4 fruit fly cellular contexts compared by ENCODE assay signal in the genomic region with DNA sequence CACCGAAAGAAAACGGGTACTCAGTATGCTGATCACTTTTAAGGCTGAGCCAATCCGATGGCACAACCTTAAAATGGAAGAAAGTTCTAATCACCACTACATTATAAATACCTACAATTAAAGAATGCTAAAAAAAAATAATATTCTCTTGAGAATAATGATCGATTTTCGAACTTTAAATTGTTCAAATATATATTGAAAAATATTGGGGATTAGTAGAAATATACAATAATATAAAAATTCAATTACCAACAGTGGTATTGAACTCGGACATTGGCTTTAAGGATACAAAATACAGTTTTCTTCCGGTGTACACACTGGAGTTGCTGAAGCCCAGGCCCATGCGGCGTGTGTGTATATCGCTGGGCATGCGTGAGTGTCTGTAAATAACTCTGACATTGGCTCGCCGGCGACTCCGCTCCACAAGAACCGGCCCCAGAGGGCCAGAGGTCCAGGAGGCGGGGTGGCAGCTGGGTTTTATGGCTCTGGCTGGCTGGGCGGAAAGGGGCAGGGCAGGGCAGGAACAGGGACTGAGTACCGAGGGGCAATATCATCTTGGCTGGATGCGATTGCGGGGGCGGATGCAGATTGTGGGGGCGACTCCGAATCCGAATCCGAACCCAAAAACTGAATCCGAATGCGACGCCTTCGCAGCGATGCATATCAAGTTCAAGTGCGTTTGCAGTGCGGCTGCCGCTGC.
TF ChIP-seq lines count a peak whose summit lies in the region.

No protein-coding gene starts in this region.

- no peak for TF ChIP-seq CTCF in whole organism, embryonic (GFP tag; optimal IDR thresholded peaks at IDR 0.05; lab: Kevin White, UChicago)

TF ChIP-seq in whole organism, embryonic, 481 proteins besides CTCF, POLR2A, EP300 and RAD21 (continues in another document):
- TF ChIP-seq CG30431 (GFP tag; optimal IDR thresholded peaks at IDR 0.05; lab: Kevin White, UChicago) (no peak), Hand (GFP tag; optimal IDR thresholded peaks at IDR 0.05; lab: Kevin White, UChicago) (no peak), sens (GFP tag; lab: Kevin White, UChicago) (peak; percentile 93), ATbp (GFP tag; optimal IDR thresholded peaks at IDR 0.05; lab: Kevin White, UChicago) (peak; percentile 61), Jarid2 (GFP tag; optimal IDR thresholded peaks at IDR 0.05; lab: Kevin White, UChicago) (no peak), CG16815 (GFP tag; optimal IDR thresholded peaks at IDR 0.05; lab: Kevin White, UChicago) (peak; percentile 68), CG12744 (GFP tag; optimal IDR thresholded peaks at IDR 0.05; lab: Kevin White, UChicago) (no peak), slp2 (GFP tag; optimal IDR thresholded peaks at IDR 0.05; lab: Kevin White, UChicago) (no peak), CG1529 (GFP tag; optimal IDR thresholded peaks at IDR 0.05; lab: Kevin White, UChicago) (peak; percentile 80), bigmax (GFP tag; optimal IDR thresholded peaks at IDR 0.05; lab: Kevin White, UChicago) (no peak), CG14860 (GFP tag; IDR thresholded peaks at IDR 0.05; lab: Robert Waterston, UW; ENCODE audit: partially characterized antibody) (no peak), rib (GFP tag; IDR thresholded peaks at IDR 0.05; lab: Robert Waterston, UW) (no peak), CG1024 (GFP tag; IDR thresholded peaks at IDR 0.05; lab: Robert Waterston, UW) (no peak), CG1233 (GFP tag; optimal IDR thresholded peaks at IDR 0.05; lab: Kevin White, UChicago) (peak; percentile 12), Hsf (GFP tag; optimal IDR thresholded peaks at IDR 0.05; lab: Kevin White, UChicago) (peak; percentile 45), row (GFP tag; IDR thresholded peaks at IDR 0.05; lab: Robert Waterston, UW) (peak; percentile 64), Atf3 (GFP tag; optimal IDR thresholded peaks at IDR 0.05; lab: Kevin White, UChicago) (no peak), HLHmδ (GFP tag; optimal IDR thresholded peaks at IDR 0.05; lab: Kevin White, UChicago) (no peak), grn (GFP tag; optimal IDR thresholded peaks at IDR 0.05; lab: Kevin White, UChicago) (no peak), bcd (GFP tag; optimal IDR thresholded peaks at IDR 0.05; lab: Kevin White, UChicago) (peak; percentile 43), CG10959 (GFP tag; IDR thresholded peaks at IDR 0.05; lab: Robert Waterston, UW) (no peak)

TF ChIP-seq in whole organism, prepupa, 60 proteins besides CTCF, POLR2A, EP300 and RAD21 (continues in another document):
- TF ChIP-seq CG8319 (GFP tag; optimal IDR thresholded peaks at IDR 0.05; lab: Kevin White, UChicago): peak; percentile 70
- TF ChIP-seq pdm3 (GFP tag; optimal IDR thresholded peaks at IDR 0.05; lab: Kevin White, UChicago): peak; percentile 85
- TF ChIP-seq CG7368 (GFP tag; optimal IDR thresholded peaks at IDR 0.05; lab: Kevin White, UChicago): peak; percentile 78
- peak; percentile 87 for TF ChIP-seq CG8119 (GFP tag; IDR thresholded peaks at IDR 0.05; lab: Robert Waterston, UW)
- TF ChIP-seq svp (GFP tag; lab: Kevin White, UChicago): peak; percentile 88
- TF ChIP-seq achi (GFP tag; optimal IDR thresholded peaks at IDR 0.05; lab: Kevin White, UChicago): peak; percentile 91
- peak; percentile 87 for TF ChIP-seq Eip93F (GFP tag; optimal IDR thresholded peaks at IDR 0.05; lab: Kevin White, UChicago)
- TF ChIP-seq CG6854 (GFP tag; optimal IDR thresholded peaks at IDR 0.05; lab: Kevin White, UChicago): peak; percentile 59
- peak; percentile 89 for TF ChIP-seq Met (GFP tag; optimal IDR thresholded peaks at IDR 0.05; lab: Kevin White, UChicago)
- TF ChIP-seq CG34406 (GFP tag; optimal IDR thresholded peaks at IDR 0.05; lab: Kevin White, UChicago): peak; percentile 87
- TF ChIP-seq CG3032 (tag; optimal IDR thresholded peaks at IDR 0.05; lab: Kevin White, UChicago): peak; percentile 91
- no peak for TF ChIP-seq fkh (GFP tag; optimal IDR thresholded peaks at IDR 0.05; lab: Kevin White, UChicago)
- TF ChIP-seq CG11902 (GFP tag; optimal IDR thresholded peaks at IDR 0.05; lab: Kevin White, UChicago): peak; percentile 67
- peak; percentile 90 for TF ChIP-seq fd59A (GFP tag; optimal IDR thresholded peaks at IDR 0.05; lab: Kevin White, UChicago)
- peak; percentile 74 for TF ChIP-seq cyc (GFP tag; optimal IDR thresholded peaks at IDR 0.05; lab: Kevin White, UChicago)
- 0 out of 3 replicates have a peak, but pooled peaks have one; percentile 49 for TF ChIP-seq eg (GFP tag; IDR thresholded peaks at IDR 0.05; lab: Robert Waterston, UW)
- peak; percentile 74 for TF ChIP-seq Blimp-1 (GFP tag; optimal IDR thresholded peaks at IDR 0.05; lab: Kevin White, UChicago)
- TF ChIP-seq Hr39 (GFP tag; optimal IDR thresholded peaks at IDR 0.05; lab: Kevin White, UChicago): peak; percentile 69
- TF ChIP-seq CG15336 (GFP tag; IDR thresholded peaks at IDR 0.05; lab: Robert Waterston, UW): peak; percentile 72
- TF ChIP-seq Sox15 (GFP tag; optimal IDR thresholded peaks at IDR 0.05; lab: Kevin White, UChicago): peak; percentile 80
- peak; percentile 29 for TF ChIP-seq fd85E (GFP tag; optimal IDR thresholded peaks at IDR 0.05; lab: Kevin White, UChicago)

TF ChIP-seq in whole organism, pupa, 21 proteins besides CTCF, POLR2A, EP300 and RAD21:
- peak; percentile 87 for TF ChIP-seq CG8301 (tag; optimal IDR thresholded peaks at IDR 0.05; lab: Kevin White, UChicago)
- no peak; the same call in 1 of the 2 replicates for TF ChIP-seq Ets98B (GFP tag; IDR thresholded peaks at IDR 0.05; lab: Robert Waterston, UW)
- TF ChIP-seq fd96Ca (GFP tag; IDR thresholded peaks at IDR 0.05; lab: Robert Waterston, UW): peak; percentile 56; the same call in 1 of the 3 replicates
- TF ChIP-seq gl (tag; optimal IDR thresholded peaks at IDR 0.05; lab: Kevin White, UChicago): peak; percentile 72
- peak; percentile 93 for TF ChIP-seq CG8159 (tag; optimal IDR thresholded peaks at IDR 0.05; lab: Kevin White, UChicago)
- TF ChIP-seq rn (GFP tag; IDR thresholded peaks at IDR 0.05; lab: Robert Waterston, UW): no peak
- TF ChIP-seq CG13204 (GFP tag; optimal IDR thresholded peaks at IDR 0.05; lab: Kevin White, UChicago): peak; percentile 89
- TF ChIP-seq CG9948 (tag; optimal IDR thresholded peaks at IDR 0.05; lab: Kevin White, UChicago): peak; percentile 91
- peak; percentile 11; the same call in 1 of the 2 replicates for TF ChIP-seq CG12605 (GFP tag; IDR thresholded peaks at IDR 0.05; lab: Robert Waterston, UW)
- peak; percentile 84 for TF ChIP-seq D1 (tag; optimal IDR thresholded peaks at IDR 0.05; lab: Kevin White, UChicago)
- TF ChIP-seq CG34367 (tag; optimal IDR thresholded peaks at IDR 0.05; lab: Kevin White, UChicago): peak; percentile 87
- peak; percentile 67 for TF ChIP-seq EcR (GFP tag; optimal IDR thresholded peaks at IDR 0.05; lab: Kevin White, UChicago)
- TF ChIP-seq Pif1A (GFP tag; optimal IDR thresholded peaks at IDR 0.05; lab: Kevin White, UChicago): peak; percentile 78
- TF ChIP-seq Pif1B (GFP tag; optimal IDR thresholded peaks at IDR 0.05; lab: Kevin White, UChicago): peak; percentile 72
- peak; percentile 86 for TF ChIP-seq Snoo (tag; optimal IDR thresholded peaks at IDR 0.05; lab: Kevin White, UChicago)
- TF ChIP-seq CG15710 (tag; optimal IDR thresholded peaks at IDR 0.05; lab: Kevin White, UChicago): peak; percentile 92
- TF ChIP-seq CG10348 (GFP tag; IDR thresholded peaks at IDR 0.05; lab: Robert Waterston, UW): no peak
- TF ChIP-seq CG17806 (tag; optimal IDR thresholded peaks at IDR 0.05; lab: Kevin White, UChicago): peak; percentile 83
- TF ChIP-seq CG4496 (GFP tag; IDR thresholded peaks at IDR 0.05; lab: Robert Waterston, UW): peak; percentile 48; the same call in 1 of the 3 replicates
- no peak; the same call in 1 of the 2 replicates for TF ChIP-seq CG32121 (GFP tag; IDR thresholded peaks at IDR 0.05; lab: Robert Waterston, UW)
- TF ChIP-seq CG14655 (GFP tag; optimal IDR thresholded peaks at IDR 0.05; lab: Kevin White, UChicago): peak; percentile 94

TF ChIP-seq in whole organism, wandering third instar larva, 38 proteins besides CTCF, POLR2A, EP300 and RAD21 (continues in another document):
- TF ChIP-seq GATAd (GFP tag; optimal IDR thresholded peaks at IDR 0.05; lab: Kevin White, UChicago) (no peak), CrebA (GFP tag; optimal IDR thresholded peaks at IDR 0.05; lab: Kevin White, UChicago; ENCODE audit: borderline replicate concordance) (no peak), fru (GFP tag; optimal IDR thresholded peaks at IDR 0.05; lab: Kevin White, UChicago) (peak; percentile 79), foxo (GFP tag; optimal IDR thresholded peaks at IDR 0.05; lab: Kevin White, UChicago) (peak in 1 of 2 experiments; percentile 84), lola (GFP tag; optimal IDR thresholded peaks at IDR 0.05; lab: Kevin White, UChicago) (no peak), dsf (GFP tag; optimal IDR thresholded peaks at IDR 0.05; lab: Kevin White, UChicago; ENCODE audit: borderline replicate concordance) (peak; percentile 41), woc (GFP tag; optimal IDR thresholded peaks at IDR 0.05; lab: Kevin White, UChicago) (peak; percentile 65), h (GFP tag; optimal IDR thresholded peaks at IDR 0.05; lab: Kevin White, UChicago) (peak; percentile 72), CG9705 (GFP tag; optimal IDR thresholded peaks at IDR 0.05; lab: Kevin White, UChicago) (peak; percentile 84), psq (GFP tag; optimal IDR thresholded peaks at IDR 0.05; lab: Kevin White, UChicago) (peak; percentile 75), Jra (GFP tag; optimal IDR thresholded peaks at IDR 0.05; lab: Kevin White, UChicago) (peak; percentile 12), Hnf4 (GFP tag; optimal IDR thresholded peaks at IDR 0.05; lab: Kevin White, UChicago) (peak; percentile 48), br (GFP tag; optimal IDR thresholded peaks at IDR 0.05; lab: Kevin White, UChicago) (peak; percentile 66), sv (GFP tag; optimal IDR thresholded peaks at IDR 0.05; lab: Kevin White, UChicago) (peak; percentile 14), ey (GFP tag; optimal IDR thresholded peaks at IDR 0.05; lab: Kevin White, UChicago) (peak; percentile 70), Vsx2 (GFP tag; optimal IDR thresholded peaks at IDR 0.05; lab: Kevin White, UChicago; ENCODE audit: partially characterized antibody) (no peak), Hr78 (GFP tag; optimal IDR thresholded peaks at IDR 0.05; lab: Kevin White, UChicago) (no peak), OdsH (GFP tag; optimal IDR thresholded peaks at IDR 0.05; lab: Kevin White, UChicago) (peak; percentile 82), usp (GFP tag; optimal IDR thresholded peaks at IDR 0.05; lab: Kevin White, UChicago) (no peak), Mio (GFP tag; optimal IDR thresholded peaks at IDR 0.05; lab: Kevin White, UChicago) (no peak), sage (GFP tag; optimal IDR thresholded peaks at IDR 0.05; lab: Kevin White, UChicago) (peak; percentile 2), Sp1 (GFP tag; optimal IDR thresholded peaks at IDR 0.05; lab: Kevin White, UChicago) (peak; percentile 91), rgr (GFP tag; optimal IDR thresholded peaks at IDR 0.05; lab: Kevin White, UChicago) (peak; percentile 67), dmrt93B (GFP tag; optimal IDR thresholded peaks at IDR 0.05; lab: Kevin White, UChicago) (peak; percentile 80), brk (GFP tag; optimal IDR thresholded peaks at IDR 0.05; lab: Kevin White, UChicago) (no peak), HLH106 (tag; optimal IDR thresholded peaks at IDR 0.05; lab: Kevin White, UChicago) (peak; percentile 87)
